Worm (Caenorhabditis elegans): ENCODE data around the gene srz-18.

DNA sequence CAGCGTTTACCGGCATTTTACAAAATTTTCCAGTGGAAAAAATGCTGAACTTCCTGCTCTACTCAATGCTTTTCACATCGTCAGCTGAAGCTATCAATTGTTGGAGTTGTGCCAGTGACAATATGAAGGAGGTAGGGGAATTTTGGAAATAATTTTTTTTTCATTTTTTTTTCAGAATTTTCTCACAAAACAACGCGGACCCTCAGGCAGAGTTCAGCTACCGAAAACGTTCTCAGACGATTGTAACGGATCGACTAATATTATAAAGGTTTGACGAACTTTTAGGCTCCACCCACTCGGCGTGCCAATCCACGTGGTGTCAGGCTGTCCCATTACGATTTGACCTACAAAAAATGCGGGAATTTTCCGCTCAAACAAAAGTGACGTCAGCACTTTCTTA is 47.0 kb upstream of the srz-18 start, which contains the start of gene F26F2.8:
- no peak for TF ChIP-seq nhr-67 (tag; optimal IDR thresholded peaks at IDR 0.05)
- no peak for TF ChIP-seq unc-62 (GFP tag; optimal IDR thresholded peaks at IDR 0.05)
- no peak for TF ChIP-seq mdl-1 (tag; optimal IDR thresholded peaks at IDR 0.05)
- no peak for TF ChIP-seq ztf-4 (tag; optimal IDR thresholded peaks at IDR 0.05)
- TF ChIP-seq ama-1 (optimal IDR thresholded peaks at IDR 0.05) = no peak
- TF ChIP-seq fkh-10 (GFP tag; optimal IDR thresholded peaks at IDR 0.05) = no peak
- TF ChIP-seq pha-4 (tag; optimal IDR thresholded peaks at IDR 0.05) = no peak
- no peak for TF ChIP-seq jun-1 (tag; optimal IDR thresholded peaks at IDR 0.05)
- no peak for TF ChIP-seq ZK546.5 (tag; optimal IDR thresholded peaks at IDR 0.05)
- no peak for TF ChIP-seq lin-39 (tag; optimal IDR thresholded peaks at IDR 0.05)
- TF ChIP-seq snpc-4 (tag; optimal IDR thresholded peaks at IDR 0.05) = no peak
- no peak for TF ChIP-seq nhr-23 (tag; optimal IDR thresholded peaks at IDR 0.05)
